Fruit fly (Drosophila melanogaster): Measurements from ENCODE around the gene Atg4a.

The Atg4a gene

dm6 chr2L:1127434-1128089 lies 46.9 kb downstream of the Atg4a start (continued):
- TF ChIP-seq Usf (GFP tag; optimal IDR thresholded peaks at IDR 0.05) = no peak
- no peak for TF ChIP-seq Deaf1 (tag; optimal IDR thresholded peaks at IDR 0.05)
- TF ChIP-seq lab (GFP tag; optimal IDR thresholded peaks at IDR 0.05) = peak; percentile 76
- TF ChIP-seq CG4282 (GFP tag; optimal IDR thresholded peaks at IDR 0.05) = no peak
- TF ChIP-seq CG11560 (tag; IDR thresholded peaks at IDR 0.05) = no peak
- no peak for TF ChIP-seq sob (GFP tag; IDR thresholded peaks at IDR 0.05)
- TF ChIP-seq CG13624 (GFP tag; optimal IDR thresholded peaks at IDR 0.05) = no peak
- no peak for TF ChIP-seq sim (GFP tag; IDR thresholded peaks at IDR 0.05)
- no peak for TF ChIP-seq H15 (GFP tag; IDR thresholded peaks at IDR 0.05)
- no peak for TF ChIP-seq Blimp-1 (GFP tag; optimal IDR thresholded peaks at IDR 0.05)
- TF ChIP-seq Mad (GFP tag; optimal IDR thresholded peaks at IDR 0.05) = no peak
- no peak for TF ChIP-seq dati (GFP tag; IDR thresholded peaks at IDR 0.05)
- no peak for TF ChIP-seq fd102C (GFP tag; optimal IDR thresholded peaks at IDR 0.05)
- TF ChIP-seq cwo (GFP tag; optimal IDR thresholded peaks at IDR 0.05) = peak; percentile 99
- no peak for TF ChIP-seq Lpt (GFP tag; optimal IDR thresholded peaks at IDR 0.05)
- TF ChIP-seq TFAM (GFP tag; optimal IDR thresholded peaks at IDR 0.05) = no peak
- peak; percentile 60 for TF ChIP-seq grn (GFP tag; optimal IDR thresholded peaks at IDR 0.05)
- TF ChIP-seq Stat92E (GFP tag; optimal IDR thresholded peaks at IDR 0.05) = no peak
- TF ChIP-seq CG18599 (GFP tag; optimal IDR thresholded peaks at IDR 0.05) = peak; percentile 12
- TF ChIP-seq sug (tag; optimal IDR thresholded peaks at IDR 0.05) = peak; percentile 97
- TF ChIP-seq dysf (GFP tag; IDR thresholded peaks at IDR 0.05) = 0 out of 3 replicates have a peak, but pooled peaks have one; percentile 16
- TF ChIP-seq Hr78 (GFP tag; optimal IDR thresholded peaks at IDR 0.05) = no peak
- TF ChIP-seq Dbx (GFP tag; IDR thresholded peaks at IDR 0.05) = no peak
- TF ChIP-seq MBD-R2 (GFP tag; IDR thresholded peaks at IDR 0.05) = no peak
- no peak for TF ChIP-seq br (optimal IDR thresholded peaks at IDR 0.05)
- no peak for TF ChIP-seq sc (optimal IDR thresholded peaks at IDR 0.05)
- no peak for TF ChIP-seq sc (GFP tag; optimal IDR thresholded peaks at IDR 0.05)
- TF ChIP-seq ems (GFP tag; optimal IDR thresholded peaks at IDR 0.05) = no peak
- no peak for TF ChIP-seq peb (GFP tag; IDR thresholded peaks at IDR 0.05)
- no peak for TF ChIP-seq CG14441 (GFP tag; IDR thresholded peaks at IDR 0.05)
- TF ChIP-seq Med (GFP tag) = peak; percentile 47
- no peak for TF ChIP-seq wdn (GFP tag; IDR thresholded peaks at IDR 0.05)
- TF ChIP-seq NFAT (GFP tag; IDR thresholded peaks at IDR 0.05) = no peak; the same call in 1 of the 2 replicates
- no peak for TF ChIP-seq zfh1 (GFP tag; IDR thresholded peaks at IDR 0.05)
- no peak for TF ChIP-seq psq (GFP tag; optimal IDR thresholded peaks at IDR 0.05)
- TF ChIP-seq CG30020 (tag; optimal IDR thresholded peaks at IDR 0.05) = no peak
- TF ChIP-seq CG18619 (GFP tag; optimal IDR thresholded peaks at IDR 0.05) = no peak
- TF ChIP-seq nau (GFP tag; optimal IDR thresholded peaks at IDR 0.05) = no peak
- TF ChIP-seq PHDP (tag; optimal IDR thresholded peaks at IDR 0.05) = no peak
- no peak for TF ChIP-seq Fer2 (tag; optimal IDR thresholded peaks at IDR 0.05)
- no peak for TF ChIP-seq ssp (GFP tag; IDR thresholded peaks at IDR 0.05)
- TF ChIP-seq insv (GFP tag; optimal IDR thresholded peaks at IDR 0.05) = no peak
- no peak for TF ChIP-seq pum (GFP tag; optimal IDR thresholded peaks at IDR 0.05)
- TF ChIP-seq ERR (GFP tag; optimal IDR thresholded peaks at IDR 0.05) = no peak
- TF ChIP-seq sr (GFP tag; IDR thresholded peaks at IDR 0.05) = no peak
- no peak for TF ChIP-seq CG11504 (tag; optimal IDR thresholded peaks at IDR 0.05)
- TF ChIP-seq Sox100B (GFP tag; optimal IDR thresholded peaks at IDR 0.05) = no peak
- no peak for TF ChIP-seq CG8765 (GFP tag; IDR thresholded peaks at IDR 0.05)
- peak; percentile 67 for TF ChIP-seq CG7987 (GFP tag; optimal IDR thresholded peaks at IDR 0.05)
- no peak for TF ChIP-seq cad (GFP tag; optimal IDR thresholded peaks at IDR 0.05)
- no peak for TF ChIP-seq ara (GFP tag; IDR thresholded peaks at IDR 0.05)
- no peak for TF ChIP-seq CG1647 (GFP tag; optimal IDR thresholded peaks at IDR 0.05)

Measured in whole organism, embryonic.